Worm (Caenorhabditis elegans) whole organism, midembryonic: ENCODE results near the gene F11G11.13.

Experiments
- flt-1 ChIP-seq: fragments of 200-800 bp; sonication (Bioruptor generic); IDR thresholded peaks from 2 replicates; pipeline ENCODE4 v1.3.6; 2022; ENCODE audit warnings: missing genetic modification characterization, missing compliant biosample characterization
- med-1 ChIP-seq: sonication (generic microtip); optimal IDR thresholded peaks from 2 replicates; lab custom pipeline; 2017; ENCODE audit warnings: missing genetic modification characterization, mild to moderate bottlenecking, missing compliant biosample characterization, antibody characterized with exemption, missing genetic modification reagents; ENCODE audit not compliant: insufficient read depth
- ref-1 ChIP-seq: fragments of 200-800 bp; sonication (Bioruptor generic); conservative IDR thresholded peaks from 2 replicates; pipeline ENCODE4 v1.3.6; 2022; ENCODE audit warnings: missing genetic modification reagents, missing genetic modification characterization, missing compliant biosample characterization
- ztf-23 ChIP-seq: fragments of 200-800 bp; sonication (Bioruptor generic); IDR thresholded peaks from 2 replicates; pipeline ENCODE4 v1.3.6; 2022; ENCODE audit warnings: missing genetic modification reagents, missing genetic modification characterization, missing compliant biosample characterization

DNA sequence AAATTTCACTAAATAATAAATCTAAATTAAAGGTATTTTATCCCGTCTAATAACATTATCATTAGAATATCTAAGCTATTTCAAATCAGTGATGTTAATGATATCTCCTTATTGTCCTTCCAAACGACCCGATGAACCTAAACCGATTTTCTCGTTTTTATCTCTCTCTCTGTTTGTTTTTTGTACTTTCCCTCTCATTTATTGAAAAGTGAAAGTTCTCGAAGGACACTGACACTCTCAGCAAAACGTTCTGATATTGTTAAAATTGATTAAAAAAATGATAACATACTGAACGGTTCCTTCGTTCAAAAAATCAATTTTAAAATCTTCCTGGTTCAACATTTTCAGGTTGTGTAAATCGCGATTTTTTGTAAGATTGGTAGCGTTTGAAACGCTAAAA lies at the start of gene F11G11.13:
- TF ChIP-seq flt-1 (GFP tag; lab: Robert Waterston, UW), result no peak
- no peak for TF ChIP-seq ztf-23 (GFP tag; lab: Robert Waterston, UW)
- no peak for TF ChIP-seq med-1 (GFP tag; lab: Kevin White, UChicago)
- TF ChIP-seq ref-1 (GFP tag; lab: Robert Waterston, UW), result no peak
